Worm (Caenorhabditis elegans) whole organism, early embryonic: ENCODE data around the gene smex-2.

Source experiments
- ama-1 ChIP-seq: fragments of 150-350 bp; optimal IDR thresholded peaks from 2 replicates; lab custom pipeline; 2014
- ceh-36 ChIP-seq: sonication (generic microtip); optimal IDR thresholded peaks from 2 replicates; lab custom pipeline; 2016; ENCODE audit warnings: missing genetic modification characterization, inconsistent platforms, missing compliant biosample characterization
- flt-1 ChIP-seq: fragments of 200-800 bp; sonication (Bioruptor generic); IDR thresholded peaks from 2 replicates; pipeline ENCODE4 v1.3.6; 2022; ENCODE audit warnings: missing genetic modification characterization, missing compliant biosample characterization
- hmbx-1 ChIP-seq: sonication (generic microtip); optimal IDR thresholded peaks from 2 replicates; lab custom pipeline; 2016; ENCODE audit warnings: mild to moderate bottlenecking, missing genetic modification characterization, missing compliant biosample characterization
- sea-1 ChIP-seq: fragments of 200-800 bp; sonication (Bioruptor generic); conservative IDR thresholded peaks from 2 replicates; pipeline ENCODE4 v1.3.6; 2022; ENCODE audit warnings: missing genetic modification characterization, missing compliant biosample characterization

DNA sequence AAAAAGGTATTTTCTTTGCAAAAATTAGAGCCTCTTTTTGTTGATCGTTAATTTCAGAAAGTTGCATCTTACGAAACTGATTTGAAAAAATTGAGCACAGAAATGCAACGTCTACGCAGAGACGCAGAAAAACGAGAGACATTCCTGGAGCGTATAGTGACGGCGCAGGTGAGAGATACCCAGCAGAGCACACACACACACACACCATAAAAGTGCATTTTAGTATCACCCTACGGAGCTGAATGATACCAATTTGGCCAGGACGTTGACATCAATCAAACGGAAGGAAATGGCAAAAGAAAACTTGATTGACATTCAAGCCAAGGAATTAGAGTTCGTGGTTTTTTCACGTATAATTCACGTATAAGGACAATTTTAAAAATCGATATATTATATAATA, 24.7 kb downstream of the smex-2 start:
- TF ChIP-seq hmbx-1 (no peak), ceh-36 (tag; lab: Kevin White, UChicago) (no peak), ama-1 (lab: Kevin White, UChicago) (no peak), sea-1 (GFP tag; lab: Robert Waterston, UW) (no peak), flt-1 (GFP tag; lab: Robert Waterston, UW) (no peak)
